Fruit fly (Drosophila melanogaster) whole organism, embryonic: Measurements from ENCODE around the gene QIL1.
A peak's percentile ranks its signal among the peaks of the same experiment; 100 is the strongest.

Experiments used
- Bdp1 ChIP-seq: fragments of 200-800 bp; sonication (Bioruptor generic); optimal IDR thresholded peaks from 3 replicates; lab custom pipeline; 2016; ENCODE audit warnings: missing biosample characterization, missing genetic modification characterization
- CG11093 ChIP-seq: fragments of 200-800 bp; sonication (Bioruptor generic); IDR thresholded peaks from 3 replicates; pipeline ENCODE4 v1.3.6; 2022; ENCODE audit warnings: missing biosample characterization, missing genetic modification characterization
- CG11560 ChIP-seq: fragments of 200-800 bp; sonication (Bioruptor generic); IDR thresholded peaks from 3 replicates; pipeline ENCODE4 v1.3.6; 2022; ENCODE audit warnings: missing biosample characterization, missing genetic modification characterization
- CG11723 ChIP-seq: fragments of 200-800 bp; sonication (Bioruptor generic); optimal IDR thresholded peaks from 2 replicates; lab custom pipeline; 2017; ENCODE audit warnings: missing biosample characterization, mild to moderate bottlenecking, missing genetic modification characterization
- CG1233 ChIP-seq: fragments of 200-800 bp; sonication (Bioruptor generic); optimal IDR thresholded peaks from 4 replicates; lab custom pipeline; 2018; ENCODE audit warnings: missing biosample characterization, mild to moderate bottlenecking, missing genetic modification characterization
- CG12391 ChIP-seq: fragments of 200-800 bp; sonication (Bioruptor generic); optimal IDR thresholded peaks from 3 replicates; lab custom pipeline; 2018; ENCODE audit warnings: missing biosample characterization, mild to moderate bottlenecking, missing genetic modification characterization, moderate library complexity
- CG12659 ChIP-seq: fragments of 200-800 bp; sonication (Bioruptor generic); optimal IDR thresholded peaks from 3 replicates; lab custom pipeline; 2017; ENCODE audit warnings: mild to moderate bottlenecking, missing biosample characterization, missing genetic modification reagents, missing genetic modification characterization
- CG13624 ChIP-seq: fragments of 200-800 bp; sonication (Bioruptor generic); optimal IDR thresholded peaks from 2 replicates; lab custom pipeline; 2016; ENCODE audit warnings: missing biosample characterization, missing genetic modification characterization
- CG1529 ChIP-seq: fragments of 200-800 bp; sonication (Bioruptor generic); optimal IDR thresholded peaks from 3 replicates; lab custom pipeline; 2018; ENCODE audit warnings: missing biosample characterization, missing genetic modification characterization
- CG17186 ChIP-seq: fragments of 200-800 bp; sonication (Bioruptor generic); optimal IDR thresholded peaks from 3 replicates; lab custom pipeline; 2017; ENCODE audit warnings: missing biosample characterization, missing genetic modification reagents, missing genetic modification characterization
- CG3163 ChIP-seq: fragments of 200-800 bp; sonication (Bioruptor generic); optimal IDR thresholded peaks from 3 replicates; lab custom pipeline; 2016; ENCODE audit warnings: missing biosample characterization, missing genetic modification characterization
- CG32532 ChIP-seq: fragments of 200-800 bp; sonication (Bioruptor generic); IDR thresholded peaks from 2 replicates; pipeline ENCODE4 v1.3.6; 2022; ENCODE audit warnings: missing biosample characterization, missing genetic modification characterization
- CG3281 ChIP-seq: fragments of 200-800 bp; sonication (Bioruptor generic); optimal IDR thresholded peaks from 3 replicates; lab custom pipeline; 2017; ENCODE audit warnings: missing biosample characterization, mild to moderate bottlenecking, missing genetic modification characterization
- CG34376 ChIP-seq: fragments of 200-800 bp; sonication (Bioruptor generic); optimal IDR thresholded peaks from 2 replicates; lab custom pipeline; 2018; ENCODE audit warnings: missing biosample characterization, mild to moderate bottlenecking, missing genetic modification characterization
- CG3995 ChIP-seq: fragments of 200-800 bp; sonication (Bioruptor generic); optimal IDR thresholded peaks from 3 replicates; lab custom pipeline; 2016; ENCODE audit warnings: missing biosample characterization, missing genetic modification characterization
- CG5953 ChIP-seq: fragments of 200-800 bp; sonication (Bioruptor generic); IDR thresholded peaks from 2 replicates; pipeline ENCODE4 v1.3.6; 2022; ENCODE audit warnings: missing biosample characterization, missing genetic modification characterization
- CG7372 ChIP-seq: fragments of 200-800 bp; sonication (Bioruptor generic); IDR thresholded peaks from 2 replicates; pipeline ENCODE4 v1.3.6; 2022; ENCODE audit warnings: missing biosample characterization, missing genetic modification characterization
- CG7745 ChIP-seq: fragments of 200-800 bp; sonication (Bioruptor generic); optimal IDR thresholded peaks from 2 replicates; lab custom pipeline; 2018; ENCODE audit warnings: missing biosample characterization, mild to moderate bottlenecking, missing genetic modification characterization, moderate library complexity
- CTCF ChIP-seq: fragments of 200-800 bp; sonication (Bioruptor generic); optimal IDR thresholded peaks from 2 replicates; lab custom pipeline; 2017; ENCODE audit warnings: missing biosample characterization, mild to moderate bottlenecking, missing genetic modification characterization, moderate library complexity
- D19A ChIP-seq: fragments of 200-800 bp; optimal IDR thresholded peaks from 3 replicates; lab custom pipeline; 2019; ENCODE audit warnings: missing biosample characterization, mild to moderate bottlenecking, missing genetic modification characterization, moderate library complexity
- Dad ChIP-seq: fragments of 200-800 bp; sonication (Bioruptor generic); optimal IDR thresholded peaks from 3 replicates; lab custom pipeline; 2016; ENCODE audit warnings: missing biosample characterization, missing genetic modification characterization
- Dref ChIP-seq: fragments of 200-800 bp; sonication (Bioruptor generic); IDR thresholded peaks from 2 replicates; pipeline ENCODE4 v1.3.6; 2022; ENCODE audit warnings: missing biosample characterization, missing genetic modification characterization
- Elba2 ChIP-seq: fragments of 200-800 bp; sonication (Bioruptor generic); optimal IDR thresholded peaks from 3 replicates; lab custom pipeline; 2016; ENCODE audit warnings: missing biosample characterization, missing genetic modification characterization
- Fer1 ChIP-seq: fragments of 200-800 bp; sonication (Bioruptor generic); optimal IDR thresholded peaks from 2 replicates; lab custom pipeline; 2017; ENCODE audit warnings: missing biosample characterization, mild to moderate bottlenecking, missing genetic modification characterization
- Fer2 ChIP-seq: fragments of 200-800 bp; sonication (Bioruptor generic); optimal IDR thresholded peaks from 2 replicates; lab custom pipeline; 2018; ENCODE audit warnings: missing biosample characterization, mild to moderate bottlenecking, missing genetic modification characterization, moderate library complexity
- Gug ChIP-seq: fragments of 200-800 bp; sonication (Bioruptor generic); IDR thresholded peaks from 4 replicates; pipeline ENCODE4 v1.3.6; 2022; ENCODE audit warnings: missing biosample characterization, missing genetic modification characterization
- HHEX ChIP-seq: fragments of 200-800 bp; sonication (Bioruptor generic); optimal IDR thresholded peaks from 3 replicates; lab custom pipeline; 2017; ENCODE audit warnings: missing biosample characterization, mild to moderate bottlenecking, missing genetic modification characterization, missing genetic modification reagents
- MESR4 ChIP-seq: fragments of 200-800 bp; sonication (Bioruptor generic); optimal IDR thresholded peaks from 2 replicates; lab custom pipeline; 2018; ENCODE audit warnings: missing biosample characterization, mild to moderate bottlenecking, missing genetic modification characterization, moderate library complexity
- Max ChIP-seq: fragments of 200-800 bp; sonication (Bioruptor generic); optimal IDR thresholded peaks from 2 replicates; lab custom pipeline; 2016; ENCODE audit warnings: missing biosample characterization, mild to moderate bottlenecking, missing genetic modification characterization
- Mes4 ChIP-seq: fragments of 200-800 bp; sonication (Bioruptor generic); optimal IDR thresholded peaks from 2 replicates; lab custom pipeline; 2016; ENCODE audit warnings: missing biosample characterization, missing genetic modification characterization
- NFAT ChIP-seq: fragments of 200-800 bp; sonication (Bioruptor generic); IDR thresholded peaks from 2 replicates; pipeline ENCODE4 v1.3.6; 2022; ENCODE audit warnings: missing biosample characterization, missing genetic modification characterization
- Nf-YB ChIP-seq: fragments of 200-800 bp; sonication (Bioruptor generic); optimal IDR thresholded peaks from 3 replicates; lab custom pipeline; 2019; ENCODE audit warnings: missing biosample characterization, mild to moderate bottlenecking, missing genetic modification characterization, moderate library complexity
- Rx ChIP-seq: fragments of 200-800 bp; sonication (Bioruptor generic); IDR thresholded peaks from 2 replicates; pipeline ENCODE4 v1.3.6; 2022; ENCODE audit warnings: missing biosample characterization, missing genetic modification characterization
- Six4 ChIP-seq: fragments of 200-800 bp; sonication (Bioruptor generic); optimal IDR thresholded peaks from 2 replicates; lab custom pipeline; 2016; ENCODE audit warnings: missing biosample characterization, missing genetic modification characterization
- Xrp1 ChIP-seq: fragments of 200-800 bp; sonication (Bioruptor generic); IDR thresholded peaks from 2 replicates; pipeline ENCODE4 v1.3.6; 2022; ENCODE audit warnings: missing biosample characterization, missing genetic modification characterization
- ash1 ChIP-seq: fragments of 200-800 bp; sonication (Bioruptor generic); optimal IDR thresholded peaks from 2 replicates; lab custom pipeline; 2018; ENCODE audit warnings: missing biosample characterization, mild to moderate bottlenecking, missing genetic modification characterization
- eve ChIP-seq, 2 experiments: fragments of >200 bp; optimal IDR thresholded peaks; 2 replicates each; lab custom pipeline; 2017; ENCODE audit warnings: missing biosample characterization in 2 of 2, missing genetic modification characterization in 2 of 2
- fd64A ChIP-seq: fragments of 200-800 bp; sonication (Bioruptor generic); optimal IDR thresholded peaks from 3 replicates; lab custom pipeline; 2018; ENCODE audit warnings: missing biosample characterization, mild to moderate bottlenecking, missing genetic modification characterization
- gsb ChIP-seq: fragments of 200-800 bp; sonication (Bioruptor generic); IDR thresholded peaks from 2 replicates; pipeline ENCODE4 v1.3.6; 2022; ENCODE audit warnings: missing biosample characterization, missing genetic modification characterization
- gt ChIP-seq: fragments of 200-800 bp; sonication (Bioruptor generic); IDR thresholded peaks from 2 replicates; pipeline ENCODE4 v1.3.6; 2022; ENCODE audit warnings: missing biosample characterization, missing genetic modification characterization
- h ChIP-seq: fragments of >200 bp; optimal IDR thresholded peaks from 2 replicates; lab custom pipeline; 2017
- her ChIP-seq: fragments of 200-800 bp; sonication (Bioruptor generic); optimal IDR thresholded peaks from 2 replicates; lab custom pipeline; 2016; ENCODE audit warnings: missing biosample characterization, missing genetic modification characterization
- ind ChIP-seq: fragments of 200-800 bp; sonication (Bioruptor generic); optimal IDR thresholded peaks from 3 replicates; lab custom pipeline; 2016; ENCODE audit warnings: missing biosample characterization, missing genetic modification characterization
- inv ChIP-seq: fragments of 200-800 bp; sonication (Bioruptor generic); IDR thresholded peaks from 2 replicates; pipeline ENCODE4 v1.3.6; 2022; ENCODE audit warnings: missing biosample characterization, missing genetic modification characterization; ENCODE audit not compliant: partially characterized antibody
- jumu ChIP-seq: fragments of 200-800 bp; sonication (Bioruptor generic); optimal IDR thresholded peaks from 3 replicates; lab custom pipeline; 2016; ENCODE audit warnings: missing biosample characterization, missing genetic modification characterization
- lola ChIP-seq, 3 experiments: fragments of >200 bp in 2 of 3; fragments of 200-800 bp in 1 of 3; sonication (Bioruptor generic) in 1 of 3; optimal IDR thresholded peaks; 2 replicates each; lab custom pipeline; 2017 to 2019; ENCODE audit warnings: missing biosample characterization in 3 of 3, missing genetic modification characterization in 3 of 3, mild to moderate bottlenecking in 1 of 3, moderate library complexity in 1 of 3
- luna ChIP-seq: fragments of 200-800 bp; sonication (Bioruptor generic); optimal IDR thresholded peaks from 2 replicates; lab custom pipeline; 2016; ENCODE audit warnings: missing biosample characterization, missing genetic modification characterization
- nau ChIP-seq: fragments of 200-800 bp; sonication (Bioruptor generic); optimal IDR thresholded peaks from 3 replicates; lab custom pipeline; 2017; ENCODE audit warnings: missing biosample characterization, mild to moderate bottlenecking, missing genetic modification characterization, missing genetic modification reagents
- oc ChIP-seq: fragments of 200-800 bp; sonication (Bioruptor generic); optimal IDR thresholded peaks from 2 replicates; lab custom pipeline; 2018; ENCODE audit warnings: missing biosample characterization, mild to moderate bottlenecking, missing genetic modification characterization, moderate library complexity
- pita ChIP-seq: fragments of 200-800 bp; sonication (Bioruptor generic); optimal IDR thresholded peaks from 2 replicates; lab custom pipeline; 2017; ENCODE audit warnings: missing biosample characterization, mild to moderate bottlenecking, missing genetic modification characterization
- toy ChIP-seq: fragments of 200-800 bp; sonication (Bioruptor generic); IDR thresholded peaks from 2 replicates; pipeline ENCODE4 v1.3.6; 2022; ENCODE audit warnings: missing biosample characterization, missing genetic modification characterization
- trem ChIP-seq: fragments of 200-800 bp; optimal IDR thresholded peaks from 3 replicates; lab custom pipeline; 2019; ENCODE audit warnings: missing biosample characterization, mild to moderate bottlenecking, missing genetic modification characterization, moderate library complexity
- unc-4 ChIP-seq: fragments of 200-800 bp; sonication (Bioruptor generic); IDR thresholded peaks from 2 replicates; pipeline ENCODE4 v1.3.6; 2022; ENCODE audit warnings: missing biosample characterization, missing genetic modification characterization; ENCODE audit not compliant: partially characterized antibody

QIL1 gene

DNA sequence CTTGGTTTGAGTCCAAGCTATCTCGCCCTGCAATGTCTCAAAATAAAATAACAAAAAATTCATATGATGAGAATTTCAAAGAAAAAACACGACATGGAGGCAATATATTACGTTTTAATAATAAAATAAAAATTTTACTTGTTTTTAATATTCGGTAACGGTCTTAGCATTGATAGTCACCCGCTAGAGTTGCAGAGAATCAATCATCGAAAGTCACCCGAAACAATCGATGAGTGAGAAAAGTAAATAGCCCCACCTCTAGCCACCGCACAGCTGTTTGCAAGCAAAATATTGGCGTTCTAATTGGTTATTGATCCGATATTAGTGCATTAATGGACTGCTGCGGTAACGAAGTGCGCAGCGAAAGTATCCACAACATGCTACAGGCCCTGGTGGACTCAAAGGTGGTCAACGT, 10.2 kb downstream of the QIL1 start, which contains the start of gene CG34250 (continued):
- peak; percentile 43 for TF ChIP-seq CG34376 (GFP tag; lab: Kevin White, UChicago)
- peak; percentile 30 for TF ChIP-seq Fer1
- TF ChIP-seq Mes4, result no peak
- TF ChIP-seq Bdp1, result peak; percentile 11
- peak; percentile 71 for TF ChIP-seq pita (GFP tag; lab: Kevin White, UChicago)
- TF ChIP-seq ash1 (GFP tag; lab: Kevin White, UChicago), result no peak
- TF ChIP-seq NFAT (GFP tag; lab: Robert Waterston, UW), result no peak; the same call in 1 of the 2 replicates
- TF ChIP-seq Dref (GFP tag; lab: Robert Waterston, UW), result peak; percentile 89
- TF ChIP-seq CG1233 (GFP tag; lab: Kevin White, UChicago), result no peak
- peak; percentile 37 for TF ChIP-seq D19A (tag; lab: Kevin White, UChicago)
- no peak for TF ChIP-seq her (GFP tag; lab: Kevin White, UChicago)
- TF ChIP-seq CG17186 (GFP tag; lab: Kevin White, UChicago), result peak; percentile 14
- TF ChIP-seq CG12659, result peak; percentile 79
- TF ChIP-seq MESR4 (GFP tag; lab: Kevin White, UChicago), result peak; percentile 89
- TF ChIP-seq CG3163, result no peak
- TF ChIP-seq CG5953 (GFP tag; lab: Robert Waterston, UW), result no peak
- TF ChIP-seq luna (GFP tag; lab: Kevin White, UChicago), result no peak
- TF ChIP-seq Gug (GFP tag; lab: Robert Waterston, UW), result no peak; the same call in 3 of the 4 replicates
- peak; percentile 44 for TF ChIP-seq ind (GFP tag; lab: Kevin White, UChicago)
- no peak for TF ChIP-seq CG11723
- TF ChIP-seq CG7372, result no peak
- peak; percentile 85 for TF ChIP-seq unc-4
- TF ChIP-seq CG3995 (GFP tag; lab: Kevin White, UChicago), result peak; percentile 69
- peak; percentile 87 for TF ChIP-seq trem (tag; lab: Kevin White, UChicago)
- no peak for TF ChIP-seq CG1529 (GFP tag; lab: Kevin White, UChicago)
- TF ChIP-seq Elba2, result peak; percentile 68
- peak; percentile 21 for TF ChIP-seq CG3281 (GFP tag; lab: Kevin White, UChicago)
- TF ChIP-seq gt (GFP tag; lab: Robert Waterston, UW), result no peak
- peak; percentile 77 for TF ChIP-seq CG12391 (tag; lab: Kevin White, UChicago)
- TF ChIP-seq inv (GFP tag; lab: Robert Waterston, UW), result peak; percentile 72; the same call in 1 of the 2 replicates
- no peak for TF ChIP-seq CG7745 (tag; lab: Kevin White, UChicago)
- peak; percentile 53 for TF ChIP-seq Max
- TF ChIP-seq toy (GFP tag; lab: Robert Waterston, UW), result no peak
- no peak for TF ChIP-seq oc (tag; lab: Kevin White, UChicago)
- TF ChIP-seq jumu, result no peak
- peak; percentile 66 for TF ChIP-seq CTCF
- no peak for TF ChIP-seq HHEX (GFP tag; lab: Kevin White, UChicago)
- TF ChIP-seq Six4 (GFP tag; lab: Kevin White, UChicago), result peak; percentile 7
- TF ChIP-seq Xrp1 (GFP tag; lab: Robert Waterston, UW), result no peak
- TF ChIP-seq CG11560 (tag; lab: Robert Waterston, UW), result peak; percentile 55; the same call in 1 of the 3 replicates
- TF ChIP-seq CG11093 (GFP tag; lab: Robert Waterston, UW), result no peak
- TF ChIP-seq nau, result peak; percentile 28
- no peak for TF ChIP-seq Rx (GFP tag; lab: Robert Waterston, UW)
- TF ChIP-seq fd64A (GFP tag; lab: Kevin White, UChicago), result no peak
- TF ChIP-seq Nf-YB (GFP tag; lab: Kevin White, UChicago), result peak; percentile 16
- TF ChIP-seq h (lab: Kevin White, UChicago), result no peak
- no peak for TF ChIP-seq CG13624 (GFP tag; lab: Kevin White, UChicago)
- no peak for TF ChIP-seq gsb (GFP tag; lab: Robert Waterston, UW)
- TF ChIP-seq lola (GFP tag; optimal IDR thresholded peaks at IDR 0.05; lab: Kevin White, UChicago), result peak in 1 of 3 experiments; percentile 6
- peak; percentile 51 for TF ChIP-seq CG32532
- TF ChIP-seq Dad (GFP tag; lab: Kevin White, UChicago), result no peak
- TF ChIP-seq Fer2 (tag; lab: Kevin White, UChicago), result no peak
- no peak for TF ChIP-seq eve (GFP tag; optimal IDR thresholded peaks at IDR 0.05; lab: Kevin White, UChicago)
